Fruit fly (Drosophila melanogaster) whole organism, prepupa: ENCODE data around the gene CG18063.

ENCODE experiments used
- CG6276 ChIP-seq: fragments of 200-800 bp; sonication (Bioruptor generic); optimal IDR thresholded peaks from 2 replicates; lab custom pipeline; 2017; ENCODE audit warnings: missing biosample characterization, mild to moderate bottlenecking, missing genetic modification characterization
- Hr38 ChIP-seq: sonication (Bioruptor generic); optimal IDR thresholded peaks from 2 replicates; lab custom pipeline; 2016; ENCODE audit warnings: missing biosample characterization, missing genetic modification characterization
- OdsH ChIP-seq: fragments of 200-800 bp; sonication (Bioruptor generic); optimal IDR thresholded peaks from 3 replicates; lab custom pipeline; 2016; ENCODE audit warnings: missing biosample characterization, missing genetic modification characterization
- fd59A ChIP-seq: fragments of 200-800 bp; sonication (Bioruptor generic); optimal IDR thresholded peaks from 2 replicates; lab custom pipeline; 2017; ENCODE audit warnings: missing biosample characterization, mild to moderate bottlenecking, missing genetic modification characterization, missing genetic modification reagents
- spab ChIP-seq: fragments of 200-800 bp; sonication (Bioruptor generic); optimal IDR thresholded peaks from 2 replicates; lab custom pipeline; 2017; ENCODE audit warnings: missing biosample characterization, mild to moderate bottlenecking, missing genetic modification characterization, missing genetic modification reagents
- ss ChIP-seq, 2 experiments: fragments of 200-800 bp; sonication (Bioruptor generic); optimal IDR thresholded peaks; 2 replicates in 1 of 2; 3 replicates in 1 of 2; lab custom pipeline; 2017 to 2018; ENCODE audit warnings: mild to moderate bottlenecking in 2 of 2, missing biosample characterization in 2 of 2, missing genetic modification characterization in 2 of 2, moderate library complexity in 1 of 2

- TF ChIP-seq Hr38 (GFP tag; lab: Kevin White, UChicago) (no peak), OdsH (GFP tag; lab: Kevin White, UChicago) (no peak), ss (GFP tag; optimal IDR thresholded peaks at IDR 0.05; lab: Kevin White, UChicago) (no peak), CG6276 (GFP tag; lab: Kevin White, UChicago) (no peak), spab (GFP tag; lab: Kevin White, UChicago) (no peak), fd59A (GFP tag; lab: Kevin White, UChicago) (no peak)
Observed at dm6 chr2L:15916588-15916987, 41.1 kb upstream of the CG18063 start, which contains the start of gene CG13244.
